Worm (Caenorhabditis elegans): Measurements from ENCODE around the gene nep-16.
"Not testable (repeated sequence)": the region's sequence is repeated elsewhere in the genome, so short reads cannot be mapped to it uniquely, and the experiment has no call there.

The nep-16 gene

ce11 chrIV:7642971-7643370 is 1.3 kb upstream of the nep-16 start, which contains the start of gene nlp-20:
nlp-20 (minus strand) TSS chrIV:7643071.
- TF ChIP-seq him-1 (tag; optimal IDR thresholded peaks at IDR 0.05) = no peak
- no peak for TF ChIP-seq dao-5 (tag; optimal IDR thresholded peaks at IDR 0.05)
- no peak for TF ChIP-seq W03F9.2 (tag; optimal IDR thresholded peaks at IDR 0.05)

- not testable (repeated sequence) for TF ChIP-seq dao-5, him-1, W03F9.2 (tag; optimal IDR thresholded peaks at IDR 0.05)
These were observed 7.1 kb downstream of the nep-16 start, which contains the start of gene warf-1 for ce11 chrIV:7634578-7634977. warf-1 (plus strand) TSS chrIV:7634786.

- no peak for TF ChIP-seq W03F9.2 (tag; optimal IDR thresholded peaks at IDR 0.05)
- TF ChIP-seq him-1 (tag; optimal IDR thresholded peaks at IDR 0.05) = no peak
- TF ChIP-seq dao-5 (tag; optimal IDR thresholded peaks at IDR 0.05) = no peak
These were observed 8.6 kb downstream of the nep-16 start, which contains the start of gene plp-1 for ce11 chrIV:7633020-7633419. plp-1 (plus strand) TSS chrIV:7633360.

- peak; percentile 65 for TF ChIP-seq W03F9.2 (tag; optimal IDR thresholded peaks at IDR 0.05)
- no peak for TF ChIP-seq dao-5 (tag; optimal IDR thresholded peaks at IDR 0.05)
- TF ChIP-seq him-1 (tag; optimal IDR thresholded peaks at IDR 0.05) = no peak
These were observed 9.1 kb downstream of the nep-16 start, which contains the start of gene F45E4.6 for ce11 chrIV:7632535-7632934. F45E4.6 (minus strand) TSS chrIV:7632548.

DNA sequence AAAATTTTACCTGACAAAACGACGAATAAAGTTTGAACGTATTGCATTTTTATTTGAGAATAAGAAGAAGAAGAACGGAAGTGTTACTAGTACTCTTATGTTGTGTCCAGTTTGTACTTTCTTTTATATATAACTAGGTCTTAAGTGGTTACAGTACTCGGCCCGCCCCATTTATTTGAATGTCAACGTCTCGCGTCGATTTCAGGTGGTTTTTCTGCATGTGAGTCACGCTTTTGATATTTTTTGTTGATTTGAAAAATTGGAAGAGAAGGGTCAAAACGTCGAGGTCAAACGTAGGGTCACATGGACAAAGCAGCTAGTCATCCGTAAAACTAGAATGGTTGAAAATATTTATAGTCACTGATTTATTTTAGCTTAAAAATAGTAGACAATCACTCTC is 12.7 kb downstream of the nep-16 start, which contains the start of gene F45E4.5:
Gene F45E4.5 (minus strand): TSS at position 101 of the 400 bp plus-strand sequence.
- no peak for TF ChIP-seq W03F9.2 (tag; optimal IDR thresholded peaks at IDR 0.05)
- no peak for TF ChIP-seq dao-5 (tag; optimal IDR thresholded peaks at IDR 0.05)
- no peak for TF ChIP-seq him-1 (tag; optimal IDR thresholded peaks at IDR 0.05)

ce11 chrIV:7623868-7624267 is 17.8 kb downstream of the nep-16 start:
- TF ChIP-seq him-1 (tag; optimal IDR thresholded peaks at IDR 0.05) (peak; percentile 66), W03F9.2 (tag; optimal IDR thresholded peaks at IDR 0.05) (no peak), dao-5 (tag; optimal IDR thresholded peaks at IDR 0.05) (no peak)

- TF ChIP-seq him-1 (tag; optimal IDR thresholded peaks at IDR 0.05) (no peak), W03F9.2 (tag; optimal IDR thresholded peaks at IDR 0.05) (no peak), dao-5 (tag; optimal IDR thresholded peaks at IDR 0.05) (no peak)
These were observed 18.6 kb downstream of the nep-16 start for ce11 chrIV:7623078-7623477.

ce11 chrIV:7620450-7620849 is 21.2 kb downstream of the nep-16 start:
- no peak for TF ChIP-seq W03F9.2 (tag; optimal IDR thresholded peaks at IDR 0.05)
- TF ChIP-seq him-1 (tag; optimal IDR thresholded peaks at IDR 0.05) = no peak
- no peak for TF ChIP-seq dao-5 (tag; optimal IDR thresholded peaks at IDR 0.05)

- TF ChIP-seq him-1 (tag; optimal IDR thresholded peaks at IDR 0.05) (peak; percentile 65), dao-5 (tag; optimal IDR thresholded peaks at IDR 0.05) (no peak), W03F9.2 (tag; optimal IDR thresholded peaks at IDR 0.05) (no peak)
These were observed 22.4 kb downstream of the nep-16 start for ce11 chrIV:7619261-7619660.

DNA sequence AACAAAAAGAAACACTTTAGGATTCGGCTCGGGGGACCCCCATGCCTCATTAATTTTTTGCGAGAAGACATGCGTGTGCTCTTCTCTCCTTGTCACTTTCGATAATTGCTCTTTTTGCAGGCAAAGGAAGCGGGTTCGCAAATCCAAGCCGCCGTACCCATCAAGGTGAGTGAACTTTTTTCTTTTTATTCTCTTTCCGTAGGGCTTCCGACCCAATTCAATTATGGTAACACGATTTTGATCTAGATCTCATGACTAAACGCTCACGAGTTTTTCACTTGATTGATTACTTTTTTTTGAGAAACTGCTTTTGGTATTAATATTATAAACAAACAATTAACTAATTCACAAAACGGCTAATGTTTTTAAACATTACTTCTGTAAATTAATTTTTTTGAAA is 29.1 kb downstream of the nep-16 start:
- TF ChIP-seq dao-5 (tag; optimal IDR thresholded peaks at IDR 0.05) (no peak), W03F9.2 (tag; optimal IDR thresholded peaks at IDR 0.05) (no peak), him-1 (tag; optimal IDR thresholded peaks at IDR 0.05) (no peak)

- TF ChIP-seq him-1 (tag; optimal IDR thresholded peaks at IDR 0.05) = peak; percentile 34
- TF ChIP-seq W03F9.2 (tag; optimal IDR thresholded peaks at IDR 0.05) = no peak
- TF ChIP-seq dao-5 (tag; optimal IDR thresholded peaks at IDR 0.05) = no peak
These were observed 30.3 kb downstream of the nep-16 start for ce11 chrIV:7611396-7611795.

ce11 chrIV:7608111-7608510 is 33.5 kb downstream of the nep-16 start:
- TF ChIP-seq him-1 (tag; optimal IDR thresholded peaks at IDR 0.05) = no peak
- no peak for TF ChIP-seq W03F9.2 (tag; optimal IDR thresholded peaks at IDR 0.05)

DNA sequence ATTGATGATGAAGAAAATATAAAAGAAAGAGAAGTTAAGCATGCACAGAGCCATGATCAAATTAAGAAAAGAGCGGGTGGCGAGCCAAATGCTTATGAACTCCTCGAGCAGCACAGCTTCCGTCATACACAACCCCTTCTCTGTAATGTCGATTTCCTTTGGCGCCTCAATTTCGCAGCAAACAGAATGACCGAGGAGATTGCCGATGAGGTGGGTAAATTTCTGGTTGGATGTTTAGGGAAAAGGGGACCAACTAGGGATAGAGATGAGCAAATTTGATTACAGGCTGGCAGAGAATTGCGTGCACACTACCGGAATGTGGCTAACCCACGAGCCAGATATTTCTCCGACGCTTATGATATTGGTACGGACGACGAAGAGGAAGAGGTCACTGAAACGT is 36.2 kb downstream of the nep-16 start:
- no peak for TF ChIP-seq him-1 (tag; optimal IDR thresholded peaks at IDR 0.05)
- TF ChIP-seq dao-5 (tag; optimal IDR thresholded peaks at IDR 0.05) = no peak
- TF ChIP-seq W03F9.2 (tag; optimal IDR thresholded peaks at IDR 0.05) = no peak

DNA sequence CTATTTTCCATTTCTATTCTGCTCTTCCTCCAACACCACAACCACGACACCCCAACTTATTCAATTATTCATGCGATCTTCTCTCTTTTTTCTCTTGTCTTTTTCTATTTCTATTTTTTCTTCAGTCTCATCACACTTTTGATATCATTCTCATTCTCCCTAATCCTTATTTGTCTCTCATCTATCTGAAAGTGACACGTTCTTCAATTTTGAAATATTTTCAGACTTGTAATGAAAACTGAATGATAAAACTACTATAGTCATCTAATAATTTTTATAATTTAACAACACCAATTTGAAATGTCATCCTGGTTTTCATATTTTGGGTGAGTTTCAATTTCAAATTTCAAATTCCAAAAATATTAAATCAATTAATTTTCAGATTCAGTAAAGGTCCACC is 53.0 kb downstream of the nep-16 start, which contains the start of gene cla-1:
Gene cla-1 (plus strand): TSS at position 301 of the 400 bp plus-strand sequence.
- TF ChIP-seq dao-5 (tag; optimal IDR thresholded peaks at IDR 0.05) = no peak
- no peak for TF ChIP-seq W03F9.2 (tag; optimal IDR thresholded peaks at IDR 0.05)
- no peak for TF ChIP-seq him-1 (tag; optimal IDR thresholded peaks at IDR 0.05)

- no peak for TF ChIP-seq W03F9.2 (tag; optimal IDR thresholded peaks at IDR 0.05)
- TF ChIP-seq him-1 (tag; optimal IDR thresholded peaks at IDR 0.05) = no peak
- no peak for TF ChIP-seq dao-5 (tag; optimal IDR thresholded peaks at IDR 0.05)
These were observed 54.7 kb downstream of the nep-16 start for ce11 chrIV:7586972-7587371.
